Worm (Caenorhabditis elegans) whole organism, young adult: ENCODE results near the gene mltn-13.

Source experiments
- B0019.2 ChIP-seq: fragments of 200-800 bp; sonication (Bioruptor generic); conservative IDR thresholded peaks from 2 replicates; pipeline ENCODE4 v1.3.6; 2022; ENCODE audit warnings: missing genetic modification reagents, missing genetic modification characterization, missing compliant biosample characterization
- B0261.1 ChIP-seq: sonication (generic microtip); optimal IDR thresholded peaks from 2 replicates; lab custom pipeline; 2016; ENCODE audit warnings: mild to moderate bottlenecking, missing genetic modification characterization, moderate library complexity, missing compliant biosample characterization
- C06A6.2 ChIP-seq: fragments of 200-800 bp; sonication (Bioruptor generic); conservative IDR thresholded peaks from 2 replicates; pipeline ENCODE4 v1.3.6; 2022; ENCODE audit warnings: missing genetic modification characterization, missing compliant biosample characterization
- F22D6.2 ChIP-seq: sonication (generic microtip); optimal IDR thresholded peaks from 2 replicates; lab custom pipeline; 2016; ENCODE audit warnings: mild to moderate bottlenecking, missing genetic modification characterization, missing compliant biosample characterization
- F23B12.7 ChIP-seq: sonication (generic microtip); optimal IDR thresholded peaks from 2 replicates; lab custom pipeline; 2017; ENCODE audit warnings: missing genetic modification characterization, mild to moderate bottlenecking, missing compliant biosample characterization, antibody characterized with exemption, moderate library complexity; ENCODE audit not compliant: insufficient read depth
- F39B2.1 ChIP-seq: fragments of 200-800 bp; sonication (Bioruptor generic); IDR thresholded peaks from 2 replicates; pipeline ENCODE4 v1.3.6; 2022; ENCODE audit warnings: missing genetic modification reagents, missing genetic modification characterization, missing compliant biosample characterization
- Y53G8AR.9 ChIP-seq: fragments of 200-800 bp; sonication (Bioruptor generic); conservative IDR thresholded peaks from 2 replicates; pipeline ENCODE4 v1.3.6; 2022; ENCODE audit warnings: missing genetic modification reagents, missing genetic modification characterization, missing compliant biosample characterization
- Y56A3A.18 ChIP-seq: fragments of 200-800 bp; sonication (Bioruptor generic); IDR thresholded peaks from 2 replicates; pipeline ENCODE4 v1.3.6; 2022; ENCODE audit warnings: missing genetic modification reagents, missing genetic modification characterization, missing compliant biosample characterization
- Y95B8A.8 ChIP-seq: fragments of 200-800 bp; sonication (Bioruptor generic); IDR thresholded peaks from 2 replicates; pipeline ENCODE4 v1.3.6; 2022; ENCODE audit warnings: missing genetic modification reagents, missing genetic modification characterization, missing compliant biosample characterization
- ZK185.1 ChIP-seq: sonication (generic microtip); optimal IDR thresholded peaks from 2 replicates; lab custom pipeline; 2016; ENCODE audit warnings: mild to moderate bottlenecking, missing genetic modification characterization, missing compliant biosample characterization; ENCODE audit not compliant: poor library complexity, severe bottlenecking
- atf-7 ChIP-seq: sonication (generic microtip); optimal IDR thresholded peaks from 2 replicates; lab custom pipeline; 2017; ENCODE audit warnings: mild to moderate bottlenecking, missing genetic modification characterization, missing compliant biosample characterization
- ceh-27 ChIP-seq: fragments of 200-800 bp; sonication (Bioruptor generic); optimal IDR thresholded peaks from 2 replicates; lab custom pipeline; 2018; ENCODE audit warnings: mild to moderate bottlenecking, missing genetic modification characterization, moderate library complexity, missing compliant biosample characterization
- efl-1 ChIP-seq: fragments of 150-350 bp; optimal IDR thresholded peaks from 2 replicates; lab custom pipeline; 2014; ENCODE audit warnings: missing biosample characterization, missing genetic modification reagents, missing genetic modification characterization
- egrh-3 ChIP-seq: fragments of 200-800 bp; sonication (Bioruptor generic); IDR thresholded peaks from 2 replicates; pipeline ENCODE4 v1.3.6; 2022; ENCODE audit warnings: missing genetic modification reagents, missing genetic modification characterization, missing compliant biosample characterization
- ekl-4 ChIP-seq: fragments of 200-800 bp; sonication (Bioruptor generic); IDR thresholded peaks from 2 replicates; pipeline ENCODE4 v1.3.6; 2022; ENCODE audit warnings: missing genetic modification reagents, missing genetic modification characterization, missing compliant biosample characterization
- ets-4 ChIP-seq: fragments of 200-800 bp; sonication (Bioruptor generic); optimal IDR thresholded peaks from 2 replicates; lab custom pipeline; 2018; ENCODE audit warnings: mild to moderate bottlenecking, missing genetic modification characterization, missing compliant biosample characterization
- gei-17 ChIP-seq: fragments of 200-800 bp; sonication (Bioruptor generic); optimal IDR thresholded peaks from 2 replicates; lab custom pipeline; 2018; ENCODE audit warnings: mild to moderate bottlenecking, missing genetic modification characterization, missing compliant biosample characterization
- hrde-1 ChIP-seq: sonication (generic microtip); optimal IDR thresholded peaks from 2 replicates; lab custom pipeline; 2016; ENCODE audit warnings: missing genetic modification characterization, mild to moderate bottlenecking, missing compliant biosample characterization, moderate library complexity, missing genotype, missing genetic modification reagents, borderline replicate concordance
- let-526 ChIP-seq: fragments of 200-800 bp; sonication (Bioruptor generic); IDR thresholded peaks from 2 replicates; pipeline ENCODE4 v1.3.6; 2022; ENCODE audit warnings: missing genetic modification reagents, missing genetic modification characterization, missing compliant biosample characterization
- let-607 ChIP-seq, 2 experiments: fragments of 200-800 bp in 1 of 2; sonication (Bioruptor generic) in 1 of 2; sonication (generic microtip) in 1 of 2; optimal IDR thresholded peaks; 2 replicates each; lab custom pipeline; 2016 to 2018; ENCODE audit warnings: mild to moderate bottlenecking in 2 of 2, missing compliant biosample characterization in 2 of 2, missing genetic modification characterization in 2 of 2, moderate library complexity in 2 of 2, missing genotype in 1 of 2
- lin-35 ChIP-seq, 3 experiments: fragments of 150-350 bp in 2 of 3; sonication (generic microtip) in 1 of 3; optimal IDR thresholded peaks; 2 replicates each; lab custom pipeline; 2014 to 2018; ENCODE audit warnings: missing biosample characterization in 3 of 3, missing genetic modification characterization in 3 of 3, missing genetic modification reagents in 3 of 3
- lin-40 ChIP-seq: sonication (generic microtip); optimal IDR thresholded peaks from 2 replicates; lab custom pipeline; 2016; ENCODE audit warnings: missing genetic modification characterization, mild to moderate bottlenecking, missing compliant biosample characterization, missing genotype, missing genetic modification reagents
- lin-54 ChIP-seq: fragments of 200-800 bp; sonication (Bioruptor generic); optimal IDR thresholded peaks from 2 replicates; lab custom pipeline; 2018; ENCODE audit warnings: mild to moderate bottlenecking, missing genetic modification characterization, missing compliant biosample characterization
- lir-1 ChIP-seq: fragments of 200-800 bp; sonication (Bioruptor generic); conservative IDR thresholded peaks from 2 replicates; pipeline ENCODE4 v1.3.6; 2022; ENCODE audit warnings: missing genetic modification reagents, missing genetic modification characterization, missing compliant biosample characterization
- madf-10 ChIP-seq: sonication (generic microtip); optimal IDR thresholded peaks from 2 replicates; lab custom pipeline; 2016; ENCODE audit warnings: mild to moderate bottlenecking, missing genetic modification characterization, missing compliant biosample characterization
- mcd-1 ChIP-seq: fragments of 200-800 bp; sonication (Bioruptor generic); IDR thresholded peaks from 2 replicates; pipeline ENCODE4 v1.3.6; 2022; ENCODE audit warnings: missing genetic modification reagents, missing genetic modification characterization, missing compliant biosample characterization
- nfyb-1 ChIP-seq: fragments of 200-800 bp; sonication (Bioruptor generic); IDR thresholded peaks from 2 replicates; pipeline ENCODE4 v1.3.6; 2022; ENCODE audit warnings: missing genetic modification reagents, missing genetic modification characterization, missing compliant biosample characterization
- nhr-80 ChIP-seq: sonication (generic microtip); optimal IDR thresholded peaks from 2 replicates; lab custom pipeline; 2016; ENCODE audit warnings: missing genetic modification characterization, missing compliant biosample characterization
- pbrm-1 ChIP-seq: fragments of 200-800 bp; sonication (Bioruptor generic); IDR thresholded peaks from 2 replicates; pipeline ENCODE4 v1.3.6; 2022; ENCODE audit warnings: missing genetic modification reagents, missing genetic modification characterization, missing compliant biosample characterization
- rcor-1 ChIP-seq: fragments of 200-800 bp; sonication (Bioruptor generic); IDR thresholded peaks from 2 replicates; pipeline ENCODE4 v1.3.6; 2022; ENCODE audit warnings: missing genetic modification reagents, missing genetic modification characterization, missing compliant biosample characterization
- sdz-38 ChIP-seq: sonication (generic microtip); optimal IDR thresholded peaks from 2 replicates; lab custom pipeline; 2016; ENCODE audit warnings: missing genotype, missing genetic modification characterization, missing compliant biosample characterization
- tbp1 ChIP-seq: fragments of 200-800 bp; sonication (Bioruptor generic); optimal IDR thresholded peaks from 2 replicates; lab custom pipeline; 2018; ENCODE audit warnings: mild to moderate bottlenecking, missing genetic modification characterization, missing compliant biosample characterization
- tlf-1 ChIP-seq: fragments of 200-800 bp; sonication (Bioruptor generic); optimal IDR thresholded peaks from 2 replicates; lab custom pipeline; 2018; ENCODE audit warnings: mild to moderate bottlenecking, missing genetic modification characterization, missing compliant biosample characterization
- ztf-26 ChIP-seq: sonication (generic microtip); optimal IDR thresholded peaks from 2 replicates; lab custom pipeline; 2017; ENCODE audit warnings: missing genetic modification characterization, missing compliant biosample characterization
- ztf-28 ChIP-seq: fragments of 200-800 bp; sonication (Bioruptor generic); IDR thresholded peaks from 2 replicates; pipeline ENCODE4 v1.3.6; 2022; ENCODE audit warnings: missing genetic modification reagents, missing genetic modification characterization, missing compliant biosample characterization

The mltn-13 gene

DNA sequence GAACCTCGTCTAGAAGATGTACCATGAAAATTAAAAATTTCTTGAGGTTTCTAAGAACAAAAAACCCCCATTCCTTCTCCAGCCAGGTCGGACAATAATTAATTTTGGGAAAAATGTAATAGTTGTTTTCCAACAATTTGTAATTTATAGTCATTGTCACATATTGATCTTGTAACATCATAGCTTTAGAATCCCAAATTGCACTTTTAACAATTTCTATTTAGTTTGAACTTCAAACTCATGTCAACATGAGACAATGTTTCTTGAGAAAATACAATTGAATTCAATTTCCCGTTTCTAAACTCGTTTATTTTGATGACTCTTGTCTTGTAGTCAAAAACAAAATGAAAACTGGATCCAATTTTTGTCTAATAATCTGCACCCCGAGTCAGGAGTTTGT lies 47.9 kb downstream of the mltn-13 start (continued):
- TF ChIP-seq ztf-28 (GFP tag; lab: Robert Waterston, UW) (no peak), egrh-3 (no peak)

DNA sequence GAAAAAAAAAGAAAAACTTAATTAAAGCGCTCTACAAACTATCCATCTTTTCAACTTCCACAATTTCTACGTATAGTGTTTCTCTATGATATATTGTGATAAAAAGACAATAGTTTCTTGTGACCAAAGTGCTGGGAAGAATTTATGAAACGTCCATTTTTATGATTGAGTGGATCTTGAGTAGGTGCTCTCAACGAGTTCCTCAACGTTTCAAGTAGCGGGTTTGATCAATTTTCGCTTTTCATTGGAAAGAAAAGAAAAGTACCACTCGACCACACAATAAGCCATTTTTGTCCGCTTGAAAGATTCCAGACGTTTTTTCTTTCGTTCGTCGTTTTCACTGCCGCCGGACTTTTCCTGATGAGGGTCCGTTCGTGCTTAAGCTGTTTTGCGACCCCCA lies 50.7 kb downstream of the mltn-13 start:
- TF ChIP-seq let-607 (tag; optimal IDR thresholded peaks at IDR 0.05; lab: Kevin White, UChicago) (no peak), ceh-27 (GFP tag; lab: Kevin White, UChicago) (peak; percentile 87), F39B2.1 (GFP tag; lab: Robert Waterston, UW) (no peak), let-526 (GFP tag; lab: Robert Waterston, UW) (no peak)

DNA sequence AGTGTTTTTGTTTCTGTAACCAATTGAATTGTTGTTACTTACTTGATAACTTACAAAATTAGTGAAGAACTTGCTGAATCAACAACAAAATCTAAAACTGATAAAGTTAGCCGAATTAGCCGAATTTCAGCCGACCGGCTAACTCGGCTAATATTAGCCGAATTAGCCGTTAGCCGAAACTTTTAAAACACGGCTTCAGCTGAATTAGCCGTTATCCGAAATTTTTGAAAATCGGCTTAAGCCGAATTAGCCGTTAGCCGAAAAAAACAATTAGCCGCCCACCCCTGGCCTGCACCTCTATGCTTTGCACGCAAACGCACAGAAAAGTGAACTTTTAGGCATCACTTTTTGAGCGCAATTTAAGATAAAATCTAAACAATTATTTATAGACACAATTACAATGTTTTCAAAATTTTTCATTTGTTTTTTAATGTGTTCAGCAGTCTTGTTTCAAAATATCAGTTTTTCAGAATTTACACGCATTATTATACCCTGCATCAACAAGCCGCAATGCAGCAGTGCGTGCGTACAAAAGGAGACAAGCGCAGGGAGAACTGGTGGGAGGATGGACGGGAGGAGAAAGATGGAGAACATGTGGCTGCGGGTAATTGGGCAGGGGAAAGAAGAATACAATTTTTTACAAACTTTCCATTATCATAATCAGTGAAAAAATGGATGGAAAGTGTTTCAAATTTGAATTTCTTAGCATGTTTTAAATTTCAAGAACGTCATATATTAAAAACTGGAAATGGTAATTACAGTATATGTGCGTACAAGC lies 52.9 kb downstream of the mltn-13 start:
- peak; percentile 62 for TF ChIP-seq tbp1 (GFP tag; lab: Kevin White, UChicago)
- TF ChIP-seq ZK185.1 (tag; lab: Kevin White, UChicago), result peak; percentile 68
- peak; percentile 84 for TF ChIP-seq Y56A3A.18 (GFP tag; lab: Robert Waterston, UW)
- no peak for TF ChIP-seq ets-4 (GFP tag; lab: Kevin White, UChicago)
- peak; percentile 22 for TF ChIP-seq B0261.1 (tag; lab: Kevin White, UChicago)
- TF ChIP-seq lin-40 (tag; lab: Kevin White, UChicago), result peak; percentile 92
- no peak for TF ChIP-seq hrde-1 (tag; lab: Kevin White, UChicago)
- TF ChIP-seq B0019.2, result no peak
- peak; percentile 92 for TF ChIP-seq gei-17 (GFP tag; lab: Kevin White, UChicago)
- no peak for TF ChIP-seq Y95B8A.8
- 0 out of 2 replicates have a peak, but pooled peaks have one; percentile 42 for TF ChIP-seq nfyb-1
- TF ChIP-seq efl-1, result no peak
- TF ChIP-seq C06A6.2, result peak; percentile 45; the same call in 1 of the 2 replicates
- peak; percentile 41 for TF ChIP-seq atf-7 (tag; lab: Kevin White, UChicago)
- no peak for TF ChIP-seq sdz-38 (tag; lab: Kevin White, UChicago)
- peak; percentile 58; the same call in 1 of the 2 replicates for TF ChIP-seq Y53G8AR.9 (GFP tag; lab: Robert Waterston, UW)
- TF ChIP-seq F22D6.2 (tag; lab: Kevin White, UChicago), result peak; percentile 26
- peak; percentile 50; the same call in 1 of the 2 replicates for TF ChIP-seq pbrm-1 (GFP tag; lab: Robert Waterston, UW)
- 0 out of 2 replicates have a peak, but pooled peaks have one; percentile 27 for TF ChIP-seq lir-1 (GFP tag; lab: Robert Waterston, UW)
- peak; percentile 65 for TF ChIP-seq madf-10
- TF ChIP-seq tlf-1 (GFP tag; lab: Kevin White, UChicago), result peak; percentile 22
- peak; percentile 57 for TF ChIP-seq ceh-27 (GFP tag; lab: Kevin White, UChicago)
- TF ChIP-seq ztf-26 (tag; lab: Kevin White, UChicago), result peak; percentile 84
- peak; percentile 55 for TF ChIP-seq mcd-1
- peak; percentile 78 for TF ChIP-seq nhr-80 (tag; lab: Kevin White, UChicago)
- TF ChIP-seq rcor-1 (GFP tag; lab: Robert Waterston, UW), result peak; percentile 56
- TF ChIP-seq ekl-4 (GFP tag; lab: Robert Waterston, UW), result no peak
- peak in 1 of 3 experiments; percentile 73 for TF ChIP-seq lin-35 (GFP tag; optimal IDR thresholded peaks at IDR 0.05; lab: Kevin White, UChicago)
- TF ChIP-seq let-607 (tag; optimal IDR thresholded peaks at IDR 0.05; lab: Kevin White, UChicago), result no peak
- peak; percentile 54 for TF ChIP-seq lin-54 (GFP tag; lab: Kevin White, UChicago)
- TF ChIP-seq F23B12.7 (tag; lab: Kevin White, UChicago), result peak; percentile 76
